Fruit fly (Drosophila melanogaster) whole organism, adult: ENCODE data around the gene Or10a.
A peak's percentile ranks its signal among the peaks of the same experiment; 100 is the strongest.

Source experiments
- CG11617 ChIP-seq: fragments of 200-800 bp; sonication (Bioruptor generic); optimal IDR thresholded peaks from 2 replicates; lab custom pipeline; 2017; ENCODE audit warnings: mild to moderate bottlenecking, missing biosample characterization, missing genetic modification reagents, missing genetic modification characterization
- CG1620 ChIP-seq: fragments of 200-800 bp; sonication (Bioruptor generic); optimal IDR thresholded peaks from 2 replicates; lab custom pipeline; 2016; ENCODE audit warnings: missing biosample characterization, missing genetic modification characterization
- CG7045 ChIP-seq: fragments of 200-800 bp; sonication (Bioruptor generic); optimal IDR thresholded peaks from 2 replicates; lab custom pipeline; 2017; ENCODE audit warnings: missing biosample characterization, mild to moderate bottlenecking, missing genetic modification characterization
- cnc ChIP-seq, 2 experiments: fragments of >200 bp; optimal IDR thresholded peaks; 2 replicates each; lab custom pipeline; 2017
- kay ChIP-seq: fragments of 200-800 bp; sonication (Bioruptor generic); peaks from one replicate; lab custom pipeline; 2016; ENCODE audit warnings: missing biosample characterization, missing genetic modification characterization, borderline replicate concordance
- ovo ChIP-seq: fragments of 200-800 bp; sonication (Bioruptor generic); optimal IDR thresholded peaks from 2 replicates; lab custom pipeline; 2016; ENCODE audit warnings: missing biosample characterization, missing genetic modification characterization
- pad ChIP-seq: fragments of 200-800 bp; sonication (Bioruptor generic); optimal IDR thresholded peaks from 3 replicates; lab custom pipeline; 2017; ENCODE audit warnings: missing biosample characterization, missing genetic modification characterization, mild to moderate bottlenecking, moderate library complexity, missing genetic modification reagents
- tj ChIP-seq: fragments of 200-800 bp; sonication (Bioruptor generic); optimal IDR thresholded peaks from 3 replicates; lab custom pipeline; 2017; ENCODE audit warnings: missing biosample characterization, mild to moderate bottlenecking, missing genetic modification characterization, moderate library complexity
- toe ChIP-seq: fragments of 200-800 bp; sonication (Bioruptor generic); optimal IDR thresholded peaks from 2 replicates; lab custom pipeline; 2016; ENCODE audit warnings: missing biosample characterization, missing genetic modification characterization

DNA sequence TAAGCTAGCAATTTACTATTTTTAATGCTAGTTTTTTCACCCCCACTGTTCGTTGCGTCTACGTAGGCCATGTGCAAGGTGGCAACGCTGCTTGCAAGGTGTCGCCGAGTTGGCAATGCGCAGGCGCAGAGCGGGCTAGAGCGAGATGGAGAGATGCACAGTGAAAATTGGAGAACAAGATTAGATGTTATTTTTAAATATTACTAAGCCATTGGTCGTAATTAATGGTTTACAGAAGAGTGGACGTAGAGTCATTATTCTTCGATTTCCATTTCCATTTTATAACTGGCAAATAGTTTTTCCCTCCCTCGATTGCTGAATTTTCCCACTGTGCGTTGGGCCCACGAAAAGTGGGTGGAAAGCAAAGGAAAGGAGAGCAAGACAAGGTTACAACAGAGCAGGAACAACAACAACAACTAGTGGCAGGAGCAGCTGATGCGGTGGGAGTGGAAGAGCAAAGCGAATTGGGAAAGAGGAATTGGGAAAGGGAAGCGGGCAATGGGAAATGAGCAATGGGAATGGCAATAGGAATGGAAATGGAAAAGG lies 35.7 kb upstream of the Or10a start:
- no peak for TF ChIP-seq toe (GFP tag; lab: Kevin White, UChicago)
- TF ChIP-seq cnc (optimal IDR thresholded peaks at IDR 0.05; lab: Kevin White, UChicago), result no peak
- TF ChIP-seq CG11617 (GFP tag; lab: Kevin White, UChicago), result no peak
- peak; percentile 14 for TF ChIP-seq tj
- TF ChIP-seq ovo (GFP tag; lab: Kevin White, UChicago), result no peak
- TF ChIP-seq kay (GFP tag; lab: Kevin White, UChicago), result no peak
- TF ChIP-seq pad (GFP tag; lab: Kevin White, UChicago), result no peak
- TF ChIP-seq CG7045 (GFP tag; lab: Kevin White, UChicago), result peak; percentile 47
- no peak for TF ChIP-seq CG1620 (GFP tag; lab: Kevin White, UChicago)
